Worm (Caenorhabditis elegans): ENCODE measurements around the gene atat-2.

Gene atat-2

ce11 chrX:5848703-5849102 is at the start of gene atat-2:
Gene atat-2, plus strand, starts transcription at chrX:5849100.
- TF ChIP-seq W03F9.2 (tag; optimal IDR thresholded peaks at IDR 0.05), result no peak
- no peak for TF ChIP-seq dao-5 (tag; optimal IDR thresholded peaks at IDR 0.05)
- no peak for TF ChIP-seq him-1 (tag; optimal IDR thresholded peaks at IDR 0.05)

ce11 chrX:5799229-5799628 is 49.7 kb upstream of the atat-2 start:
- no peak for TF ChIP-seq W03F9.2 (tag; optimal IDR thresholded peaks at IDR 0.05)
- no peak for TF ChIP-seq him-1 (tag; optimal IDR thresholded peaks at IDR 0.05)
- no peak for TF ChIP-seq dao-5 (tag; optimal IDR thresholded peaks at IDR 0.05)

- TF ChIP-seq W03F9.2 (tag; optimal IDR thresholded peaks at IDR 0.05), result peak; percentile 58
- TF ChIP-seq him-1 (tag; optimal IDR thresholded peaks at IDR 0.05), result peak; percentile 89
- TF ChIP-seq dao-5 (tag; optimal IDR thresholded peaks at IDR 0.05), result peak; percentile 84
These were observed 47.7 kb upstream of the atat-2 start for ce11 chrX:5801156-5801592.

ce11 chrX:5802582-5802981 is 46.3 kb upstream of the atat-2 start:
- TF ChIP-seq dao-5 (tag; optimal IDR thresholded peaks at IDR 0.05), result no peak
- TF ChIP-seq W03F9.2 (tag; optimal IDR thresholded peaks at IDR 0.05), result no peak
- TF ChIP-seq him-1 (tag; optimal IDR thresholded peaks at IDR 0.05), result no peak

ce11 chrX:5803492-5803891 is 45.4 kb upstream of the atat-2 start:
- TF ChIP-seq dao-5 (tag; optimal IDR thresholded peaks at IDR 0.05) (no peak), W03F9.2 (tag; optimal IDR thresholded peaks at IDR 0.05) (no peak), him-1 (tag; optimal IDR thresholded peaks at IDR 0.05) (no peak)

ce11 chrX:5805872-5806472 is 42.9 kb upstream of the atat-2 start, which contains the start of gene F13D11.3:
Gene F13D11.3, minus strand, starts transcription at chrX:5805922.
- TF ChIP-seq dao-5 (tag; optimal IDR thresholded peaks at IDR 0.05) (no peak), W03F9.2 (tag; optimal IDR thresholded peaks at IDR 0.05) (no peak), him-1 (tag; optimal IDR thresholded peaks at IDR 0.05) (no peak)

DNA sequence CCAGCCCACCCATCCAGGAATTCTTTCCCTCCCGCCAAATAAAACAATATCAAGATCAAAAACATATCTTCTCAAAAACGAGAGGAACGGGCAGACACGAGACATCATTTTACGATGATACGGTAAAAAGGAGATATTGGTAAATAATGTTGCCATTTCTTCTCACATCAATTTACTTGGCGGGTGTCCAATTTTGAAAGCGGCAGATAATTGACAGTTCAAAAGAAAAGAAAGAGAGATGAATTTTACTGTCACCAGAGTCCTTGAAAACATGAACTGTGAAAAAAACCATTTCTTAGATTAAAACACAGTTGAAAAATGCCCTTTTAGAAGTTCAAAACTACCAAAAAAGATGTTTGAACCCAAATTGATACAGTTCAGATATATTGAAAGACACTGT is 38.2 kb upstream of the atat-2 start:
- no peak for TF ChIP-seq him-1 (tag; optimal IDR thresholded peaks at IDR 0.05)
- no peak for TF ChIP-seq W03F9.2 (tag; optimal IDR thresholded peaks at IDR 0.05)
- TF ChIP-seq dao-5 (tag; optimal IDR thresholded peaks at IDR 0.05), result no peak

DNA sequence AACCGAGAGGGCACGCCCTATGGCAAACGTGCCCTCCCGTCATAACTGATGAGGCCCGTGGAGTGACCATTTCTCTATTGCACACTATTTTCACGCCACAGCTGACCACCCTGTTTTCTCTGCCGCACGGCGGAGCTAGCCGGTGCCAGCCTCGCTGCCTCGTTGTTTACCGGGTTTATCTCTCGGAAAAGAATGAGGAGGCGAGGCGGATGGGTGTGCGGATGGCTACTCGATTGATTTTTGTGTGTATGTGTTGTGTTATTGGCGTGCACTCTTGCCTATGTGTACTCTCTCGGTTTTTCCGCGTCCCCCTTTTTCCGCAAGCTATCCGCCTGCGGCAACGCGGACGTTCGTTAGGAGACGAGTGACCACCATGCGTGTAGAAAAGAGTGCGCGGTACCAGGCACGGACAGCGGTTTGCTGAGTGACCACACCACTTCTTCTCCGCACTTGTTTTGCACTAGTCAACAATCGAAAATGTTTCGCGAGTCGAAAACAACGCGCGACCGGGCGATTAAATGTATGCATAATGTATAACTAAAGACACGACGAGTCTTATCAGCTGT is 36.8 kb upstream of the atat-2 start:
- TF ChIP-seq him-1 (tag; optimal IDR thresholded peaks at IDR 0.05) (no peak), W03F9.2 (tag; optimal IDR thresholded peaks at IDR 0.05) (no peak), dao-5 (tag; optimal IDR thresholded peaks at IDR 0.05) (no peak)

ce11 chrX:5813030-5813429 is 35.9 kb upstream of the atat-2 start:
- no peak for TF ChIP-seq him-1 (tag; optimal IDR thresholded peaks at IDR 0.05)
- TF ChIP-seq dao-5 (tag; optimal IDR thresholded peaks at IDR 0.05), result no peak
- no peak for TF ChIP-seq W03F9.2 (tag; optimal IDR thresholded peaks at IDR 0.05)

DNA sequence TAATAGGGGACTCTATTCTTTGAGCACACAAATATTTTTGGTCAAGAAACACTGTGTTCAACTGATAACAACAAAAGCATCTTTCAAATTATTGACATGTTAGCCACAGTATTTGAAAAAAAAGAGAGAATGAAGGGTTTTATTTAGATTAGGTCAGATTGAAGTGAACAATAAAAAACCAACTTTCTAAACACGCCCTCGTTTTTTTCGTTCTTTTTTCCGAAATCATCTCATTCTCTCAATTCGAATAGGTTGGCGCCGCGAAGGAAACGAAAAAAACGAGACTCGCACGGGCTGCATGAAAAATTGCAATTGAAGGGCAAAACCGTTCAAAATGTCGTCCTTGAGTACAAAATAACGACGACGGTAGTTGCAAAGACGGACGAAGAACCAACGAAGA is 34.6 kb upstream of the atat-2 start:
- no peak for TF ChIP-seq dao-5 (tag; optimal IDR thresholded peaks at IDR 0.05)

ce11 chrX:5815343-5815742 is 33.6 kb upstream of the atat-2 start:
- TF ChIP-seq W03F9.2 (tag; optimal IDR thresholded peaks at IDR 0.05) (no peak), him-1 (tag; optimal IDR thresholded peaks at IDR 0.05) (no peak), dao-5 (tag; optimal IDR thresholded peaks at IDR 0.05) (no peak)

- TF ChIP-seq him-1 (tag; optimal IDR thresholded peaks at IDR 0.05), result peak; percentile 27
- no peak for TF ChIP-seq dao-5 (tag; optimal IDR thresholded peaks at IDR 0.05)
These were observed 32.6 kb upstream of the atat-2 start for ce11 chrX:5816346-5816745.

ce11 chrX:5817078-5817477 is 31.8 kb upstream of the atat-2 start:
- no peak for TF ChIP-seq dao-5 (tag; optimal IDR thresholded peaks at IDR 0.05)
- no peak for TF ChIP-seq W03F9.2 (tag; optimal IDR thresholded peaks at IDR 0.05)
- TF ChIP-seq him-1 (tag; optimal IDR thresholded peaks at IDR 0.05), result no peak

DNA sequence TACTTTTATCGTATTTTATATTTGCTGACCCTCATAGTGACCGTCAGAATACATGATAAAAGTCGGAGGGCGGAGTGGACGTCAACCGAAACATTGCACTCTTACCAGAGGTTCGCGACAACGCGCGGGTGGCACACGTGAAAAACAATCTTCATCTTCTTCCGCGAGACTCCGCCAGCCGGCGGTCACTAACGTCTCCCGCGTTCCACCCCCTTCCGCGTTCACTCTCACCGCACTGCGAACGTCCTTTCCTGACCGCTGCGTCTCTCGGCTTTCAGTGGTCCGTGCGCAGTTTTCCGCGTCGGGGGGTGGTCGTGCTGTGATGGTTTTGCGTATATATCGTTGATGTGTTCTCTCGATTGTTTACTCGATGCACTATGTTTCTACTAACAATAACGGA is 30.7 kb upstream of the atat-2 start:
- no peak for TF ChIP-seq W03F9.2 (tag; optimal IDR thresholded peaks at IDR 0.05)
- no peak for TF ChIP-seq dao-5 (tag; optimal IDR thresholded peaks at IDR 0.05)
- TF ChIP-seq him-1 (tag; optimal IDR thresholded peaks at IDR 0.05), result no peak
